Worm (Caenorhabditis elegans) whole organism, midembryonic: ENCODE results near the gene cima-1.

ENCODE experiments used
- T22C8.4 ChIP-seq: fragments of 200-800 bp; sonication (Bioruptor generic); IDR thresholded peaks from 2 replicates; pipeline ENCODE4 v1.3.6; 2022; ENCODE audit warnings: missing genetic modification characterization, missing compliant biosample characterization
- cog-1 ChIP-seq: sonication (generic microtip); optimal IDR thresholded peaks from 2 replicates; lab custom pipeline; 2016; ENCODE audit warnings: missing genetic modification characterization, missing compliant biosample characterization
- flt-1 ChIP-seq: fragments of 200-800 bp; sonication (Bioruptor generic); IDR thresholded peaks from 2 replicates; pipeline ENCODE4 v1.3.6; 2022; ENCODE audit warnings: missing genetic modification characterization, missing compliant biosample characterization
- klf-2 ChIP-seq: fragments of 200-800 bp; sonication (Bioruptor generic); conservative IDR thresholded peaks from 2 replicates; pipeline ENCODE4 v1.3.6; 2022; ENCODE audit warnings: missing genetic modification reagents, missing genetic modification characterization, missing compliant biosample characterization
- med-1 ChIP-seq: sonication (generic microtip); optimal IDR thresholded peaks from 2 replicates; lab custom pipeline; 2017; ENCODE audit warnings: missing genetic modification characterization, mild to moderate bottlenecking, missing compliant biosample characterization, antibody characterized with exemption, missing genetic modification reagents; ENCODE audit not compliant: insufficient read depth
- ref-1 ChIP-seq: fragments of 200-800 bp; sonication (Bioruptor generic); conservative IDR thresholded peaks from 2 replicates; pipeline ENCODE4 v1.3.6; 2022; ENCODE audit warnings: missing genetic modification reagents, missing genetic modification characterization, missing compliant biosample characterization
- tab-1 ChIP-seq: fragments of 200-800 bp; sonication (Bioruptor generic); IDR thresholded peaks from 2 replicates; pipeline ENCODE4 v1.3.6; 2022; ENCODE audit warnings: missing genetic modification characterization, missing compliant biosample characterization
- ztf-23 ChIP-seq: fragments of 200-800 bp; sonication (Bioruptor generic); IDR thresholded peaks from 2 replicates; pipeline ENCODE4 v1.3.6; 2022; ENCODE audit warnings: missing genetic modification reagents, missing genetic modification characterization, missing compliant biosample characterization
- ztf-29 ChIP-seq: fragments of 200-800 bp; sonication (Bioruptor generic); IDR thresholded peaks from 2 replicates; pipeline ENCODE4 v1.3.6; 2022; ENCODE audit warnings: missing genetic modification reagents, missing genetic modification characterization, missing compliant biosample characterization

- TF ChIP-seq flt-1 (GFP tag; lab: Robert Waterston, UW) (no peak), tab-1 (GFP tag; lab: Robert Waterston, UW) (no peak), med-1 (no peak), ref-1 (GFP tag; lab: Robert Waterston, UW) (no peak), cog-1 (tag; lab: Kevin White, UChicago) (no peak), ztf-29 (GFP tag; lab: Robert Waterston, UW) (no peak), ztf-23 (0 out of 2 replicates have a peak, but pooled peaks have one; percentile 23), klf-2 (GFP tag; lab: Robert Waterston, UW) (no peak), T22C8.4 (GFP tag; lab: Robert Waterston, UW) (no peak)
Measured at ce11 chrIV:7611396-7611795, 39.9 kb upstream of the cima-1 start.
